Worm (Caenorhabditis elegans): ENCODE results near the gene nex-4.

nex-4 gene

DNA sequence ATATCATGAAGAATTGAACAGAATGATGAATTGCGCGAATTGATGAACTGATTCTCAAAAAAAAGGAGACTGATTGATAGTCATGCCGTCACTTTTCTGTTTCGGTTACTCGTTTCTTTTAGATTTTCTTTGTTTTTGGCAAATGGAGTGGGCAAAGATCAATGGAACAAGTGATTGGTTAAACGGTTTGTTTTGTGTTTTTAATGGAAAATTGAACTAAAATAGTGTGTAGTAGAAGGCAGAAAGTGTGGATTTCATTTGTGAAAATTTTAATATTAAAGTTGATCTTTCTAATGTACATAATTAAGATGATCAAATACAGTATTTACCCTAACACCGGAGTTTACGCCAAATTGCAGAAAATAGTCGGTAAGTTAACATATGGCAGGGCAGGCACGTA, 11.3 kb upstream of the nex-4 start, which contains the start of gene nas-9:
Gene nas-9, minus strand, starts transcription at position 101 of the 400 bp plus-strand sequence.
- TF ChIP-seq lsy-12 (tag; optimal IDR thresholded peaks at IDR 0.05) (no peak), nhr-67 (tag; optimal IDR thresholded peaks at IDR 0.05) (no peak), nhr-25 (tag; optimal IDR thresholded peaks at IDR 0.05) (no peak)

DNA sequence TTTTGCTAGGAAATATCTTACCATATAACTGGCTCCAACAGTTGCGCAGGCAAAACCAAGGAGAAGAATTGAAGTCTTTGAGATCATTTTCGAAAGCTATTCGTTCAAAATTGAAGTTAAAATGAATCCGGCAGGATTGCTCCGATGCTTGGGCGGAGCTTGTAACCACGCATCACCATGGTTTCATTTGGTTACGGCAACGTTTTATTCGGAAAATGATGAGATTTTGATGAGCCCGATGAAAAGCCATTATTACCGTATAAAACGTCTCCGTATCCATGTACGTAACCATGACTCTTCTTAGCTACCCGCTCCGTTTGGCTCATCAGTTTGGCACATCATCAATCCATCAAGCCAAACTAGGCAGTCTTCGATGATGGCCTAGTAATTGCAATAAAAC, 10.1 kb upstream of the nex-4 start, which contains the start of gene cwp-1:
Gene cwp-1, minus strand, starts transcription at position 101 of the 400 bp plus-strand sequence.
- TF ChIP-seq zag-1 (tag; optimal IDR thresholded peaks at IDR 0.05): no peak
- no peak for TF ChIP-seq ceh-16 (tag; optimal IDR thresholded peaks at IDR 0.05)
- no peak for TF ChIP-seq nfya-1 (tag; optimal IDR thresholded peaks at IDR 0.05; ENCODE audit: insufficient read depth)
- no peak for TF ChIP-seq nhr-12 (tag; optimal IDR thresholded peaks at IDR 0.05)
- no peak for TF ChIP-seq nhr-28 (tag; optimal IDR thresholded peaks at IDR 0.05)
- no peak for TF ChIP-seq sea-2 (GFP tag; optimal IDR thresholded peaks at IDR 0.05)
- no peak for TF ChIP-seq lin-15B (tag; optimal IDR thresholded peaks at IDR 0.05)
- TF ChIP-seq hmg-11 (tag; optimal IDR thresholded peaks at IDR 0.05): no peak
- TF ChIP-seq ZK546.5 (tag; optimal IDR thresholded peaks at IDR 0.05): no peak
- no peak for TF ChIP-seq ztf-11 (tag; optimal IDR thresholded peaks at IDR 0.05)
- TF ChIP-seq fkh-2 (tag; optimal IDR thresholded peaks at IDR 0.05): no peak
- no peak for TF ChIP-seq elt-1 (tag; optimal IDR thresholded peaks at IDR 0.05)
- no peak for TF ChIP-seq ceh-28 (tag; optimal IDR thresholded peaks at IDR 0.05)
- no peak for TF ChIP-seq fkh-10 (GFP tag; optimal IDR thresholded peaks at IDR 0.05)

DNA sequence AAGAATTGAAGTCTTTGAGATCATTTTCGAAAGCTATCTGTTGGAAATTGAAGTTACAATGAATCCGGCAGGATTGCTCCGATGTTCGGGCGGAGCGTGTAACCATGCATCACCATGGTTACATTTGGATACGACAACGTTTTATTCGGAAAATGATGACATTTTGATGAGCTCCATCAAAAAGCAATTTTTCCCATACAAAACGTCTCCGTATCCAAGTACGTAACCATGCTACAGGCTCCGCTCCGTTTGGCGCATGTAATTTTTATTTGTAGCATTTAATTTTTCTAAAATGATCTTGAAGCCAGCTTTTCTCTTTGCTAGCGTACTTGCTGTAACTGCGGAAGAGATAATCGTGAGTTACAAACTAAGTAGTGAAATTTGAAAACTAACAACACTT, 8.7 kb upstream of the nex-4 start, which contains the start of the genes cwp-2 and cwp-3:
Gene cwp-2, minus strand, starts transcription at position 101 of the 400 bp plus-strand sequence.
Gene cwp-3, plus strand, starts transcription at position 293 of the 400 bp plus-strand sequence.
- TF ChIP-seq nhr-25 (tag; optimal IDR thresholded peaks at IDR 0.05) (no peak), hmg-11 (tag; optimal IDR thresholded peaks at IDR 0.05) (no peak), nhr-23 (tag; optimal IDR thresholded peaks at IDR 0.05) (no peak), eor-1 (tag; optimal IDR thresholded peaks at IDR 0.05) (no peak), mdl-1 (tag; optimal IDR thresholded peaks at IDR 0.05) (no peak), mml-1 (tag; optimal IDR thresholded peaks at IDR 0.05) (no peak), elt-3 (tag; optimal IDR thresholded peaks at IDR 0.05) (no peak), egl-27 (tag; optimal IDR thresholded peaks at IDR 0.05) (no peak), nhr-11 (tag; optimal IDR thresholded peaks at IDR 0.05) (no peak), nhr-12 (tag; optimal IDR thresholded peaks at IDR 0.05) (no peak), daf-12 (tag; optimal IDR thresholded peaks at IDR 0.05) (no peak), pqm-1 (tag; optimal IDR thresholded peaks at IDR 0.05) (no peak), tbx-2 (tag; optimal IDR thresholded peaks at IDR 0.05) (no peak), ceh-82 (tag; optimal IDR thresholded peaks at IDR 0.05) (no peak), elt-1 (tag; optimal IDR thresholded peaks at IDR 0.05) (no peak), egl-5 (tag; optimal IDR thresholded peaks at IDR 0.05) (no peak), ceh-16 (tag; optimal IDR thresholded peaks at IDR 0.05) (no peak), fos-1 (tag; optimal IDR thresholded peaks at IDR 0.05) (no peak)

DNA sequence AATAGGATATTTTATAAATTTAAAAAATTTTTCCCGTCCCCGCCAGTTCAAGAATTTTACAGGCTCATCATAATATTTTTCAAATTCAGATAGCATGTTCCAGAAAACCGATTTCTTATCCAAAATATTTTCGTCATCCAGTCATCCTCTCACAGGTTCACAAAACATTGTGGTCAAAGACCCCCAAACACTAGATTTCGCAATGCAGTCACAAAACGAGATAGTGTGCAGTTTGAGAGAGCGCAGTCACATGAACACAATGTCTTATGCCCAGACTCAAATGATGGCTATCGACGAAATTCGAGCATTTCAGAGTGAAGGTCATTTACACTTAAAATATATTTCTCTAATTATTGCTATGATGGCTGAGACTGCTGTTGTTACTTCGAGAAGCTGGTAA, 6.6 kb upstream of the nex-4 start, which contains the start of gene abhd-5.2:
Gene abhd-5.2, plus strand, starts transcription at position 95 of the 400 bp plus-strand sequence.
- TF ChIP-seq zag-1 (tag; optimal IDR thresholded peaks at IDR 0.05): no peak
- no peak for TF ChIP-seq fkh-2 (tag; optimal IDR thresholded peaks at IDR 0.05)
- TF ChIP-seq skn-1 (tag; optimal IDR thresholded peaks at IDR 0.05): no peak
- peak; percentile 50 for TF ChIP-seq pha-4 (tag; optimal IDR thresholded peaks at IDR 0.05)
- peak; percentile 29 for TF ChIP-seq lin-15B (tag; optimal IDR thresholded peaks at IDR 0.05)
- TF ChIP-seq nhr-11 (tag; optimal IDR thresholded peaks at IDR 0.05): no peak
- TF ChIP-seq egl-5 (tag; optimal IDR thresholded peaks at IDR 0.05): no peak
- TF ChIP-seq tbx-2 (tag; optimal IDR thresholded peaks at IDR 0.05): no peak
- TF ChIP-seq nhr-43 (tag; optimal IDR thresholded peaks at IDR 0.05; ENCODE audit: poor library complexity, severe bottlenecking): no peak
- TF ChIP-seq sea-2 (GFP tag; optimal IDR thresholded peaks at IDR 0.05): no peak
- no peak for TF ChIP-seq nhr-12 (tag; optimal IDR thresholded peaks at IDR 0.05)
- peak; percentile 26 for TF ChIP-seq ceh-28 (tag; optimal IDR thresholded peaks at IDR 0.05)
- no peak for TF ChIP-seq mml-1 (tag; optimal IDR thresholded peaks at IDR 0.05)
- TF ChIP-seq nhr-67 (tag; optimal IDR thresholded peaks at IDR 0.05): no peak
- TF ChIP-seq hmg-11 (tag; optimal IDR thresholded peaks at IDR 0.05): peak; percentile 55
- TF ChIP-seq unc-39 (tag; optimal IDR thresholded peaks at IDR 0.05): no peak
- TF ChIP-seq nhr-77 (tag; optimal IDR thresholded peaks at IDR 0.05): no peak
- TF ChIP-seq ZK546.5 (tag; optimal IDR thresholded peaks at IDR 0.05): no peak
- TF ChIP-seq R02D3.7 (tag; optimal IDR thresholded peaks at IDR 0.05): no peak
- TF ChIP-seq elt-2 (tag; optimal IDR thresholded peaks at IDR 0.05): peak; percentile 26
- TF ChIP-seq egl-27 (tag; optimal IDR thresholded peaks at IDR 0.05): no peak
- no peak for TF ChIP-seq mdl-1 (tag; optimal IDR thresholded peaks at IDR 0.05)
- no peak for TF ChIP-seq daf-12 (tag; optimal IDR thresholded peaks at IDR 0.05)
- TF ChIP-seq ceh-82 (tag; optimal IDR thresholded peaks at IDR 0.05): no peak
- TF ChIP-seq lsy-12 (tag; optimal IDR thresholded peaks at IDR 0.05): no peak
- TF ChIP-seq pqm-1 (tag; optimal IDR thresholded peaks at IDR 0.05): peak; percentile 39
- TF ChIP-seq nhr-25 (tag; optimal IDR thresholded peaks at IDR 0.05): peak; percentile 37
- TF ChIP-seq lin-39 (tag; optimal IDR thresholded peaks at IDR 0.05): peak; percentile 48
- TF ChIP-seq ceh-9 (tag; optimal IDR thresholded peaks at IDR 0.05): no peak
- no peak for TF ChIP-seq ceh-16 (tag; optimal IDR thresholded peaks at IDR 0.05)
- no peak for TF ChIP-seq ztf-4 (tag; optimal IDR thresholded peaks at IDR 0.05)
- TF ChIP-seq fkh-10 (GFP tag; optimal IDR thresholded peaks at IDR 0.05): no peak
- TF ChIP-seq snpc-4 (tag; optimal IDR thresholded peaks at IDR 0.05): peak; percentile 48
- TF ChIP-seq nhr-76 (tag; optimal IDR thresholded peaks at IDR 0.05): no peak
- no peak for TF ChIP-seq fos-1 (tag; optimal IDR thresholded peaks at IDR 0.05)
- TF ChIP-seq elt-3 (tag; optimal IDR thresholded peaks at IDR 0.05): no peak
- TF ChIP-seq elt-1 (tag; optimal IDR thresholded peaks at IDR 0.05): no peak
- peak; percentile 62 for TF ChIP-seq nfya-1 (tag; optimal IDR thresholded peaks at IDR 0.05; ENCODE audit: insufficient read depth)
- TF ChIP-seq nhr-28 (tag; optimal IDR thresholded peaks at IDR 0.05): no peak
- no peak for TF ChIP-seq eor-1 (tag; optimal IDR thresholded peaks at IDR 0.05)
- no peak for TF ChIP-seq ztf-11 (tag; optimal IDR thresholded peaks at IDR 0.05)

All from whole organism, L3 larva.